Worm (Caenorhabditis elegans) whole organism, mixed stage, embryonic: Measurements from ENCODE around the gene F56C9.6.
A peak's percentile ranks its signal among the peaks of the same experiment; 100 is the strongest.

ENCODE experiments used
- bed-3 ChIP-seq: fragments of 200-800 bp; sonication (Bioruptor generic); optimal IDR thresholded peaks from 3 replicates; lab custom pipeline; 2018; ENCODE audit warnings: mild to moderate bottlenecking, missing genetic modification characterization, moderate library complexity, missing compliant biosample characterization
- blmp-1 ChIP-seq: fragments of 150-350 bp; optimal IDR thresholded peaks from 2 replicates; lab custom pipeline; 2014; ENCODE audit warnings: missing biosample characterization, missing genetic modification characterization
- ceh-39 ChIP-seq: fragments of 150-350 bp; optimal IDR thresholded peaks from 2 replicates; lab custom pipeline; 2014; ENCODE audit warnings: missing biosample characterization, missing genetic modification characterization
- ceh-83 ChIP-seq: fragments of 200-800 bp; sonication (Bioruptor generic); optimal IDR thresholded peaks from 2 replicates; lab custom pipeline; 2018; ENCODE audit warnings: mild to moderate bottlenecking, missing genetic modification characterization, missing compliant biosample characterization
- ces-1 ChIP-seq: fragments of 150-350 bp; optimal IDR thresholded peaks from 2 replicates; lab custom pipeline; 2014; ENCODE audit warnings: missing biosample characterization, missing genetic modification reagents, missing genetic modification characterization
- drap-1 ChIP-seq: fragments of 200-800 bp; sonication (Bioruptor generic); optimal IDR thresholded peaks from 3 replicates; lab custom pipeline; 2018; ENCODE audit warnings: mild to moderate bottlenecking, missing genetic modification characterization, missing compliant biosample characterization
- elt-1 ChIP-seq: sonication (generic microtip); optimal IDR thresholded peaks from 2 replicates; lab custom pipeline; 2017; ENCODE audit warnings: missing genetic modification characterization, mild to moderate bottlenecking, missing compliant biosample characterization, antibody characterized with exemption, moderate library complexity, borderline replicate concordance; ENCODE audit not compliant: insufficient read depth
- elt-3 ChIP-seq: fragments of 150-350 bp; optimal IDR thresholded peaks from 2 replicates; lab custom pipeline; 2014; ENCODE audit warnings: missing biosample characterization, missing genetic modification characterization
- ham-2 ChIP-seq: fragments of 200-800 bp; sonication (Bioruptor generic); optimal IDR thresholded peaks from 2 replicates; lab custom pipeline; 2018; ENCODE audit warnings: mild to moderate bottlenecking, missing genetic modification characterization, missing compliant biosample characterization
- hlh-1 ChIP-seq: fragments of 150-350 bp; optimal IDR thresholded peaks from 2 replicates; lab custom pipeline; 2014; ENCODE audit warnings: missing biosample characterization, missing genetic modification reagents, missing genetic modification characterization
- lin-32 ChIP-seq: fragments of 200-800 bp; sonication (Bioruptor generic); optimal IDR thresholded peaks from 2 replicates; lab custom pipeline; 2018; ENCODE audit warnings: mild to moderate bottlenecking, missing genetic modification characterization, missing compliant biosample characterization
- lsy-2 ChIP-seq: fragments of 150-350 bp; optimal IDR thresholded peaks from 2 replicates; lab custom pipeline; 2014; ENCODE audit warnings: missing biosample characterization, missing genetic modification characterization
- mab-5 ChIP-seq: fragments of 150-350 bp; optimal IDR thresholded peaks from 2 replicates; lab custom pipeline; 2014; ENCODE audit warnings: missing biosample characterization, missing genetic modification characterization
- mep-1 ChIP-seq: fragments of 150-350 bp; optimal IDR thresholded peaks from 2 replicates; lab custom pipeline; 2017; ENCODE audit warnings: missing biosample characterization, missing genetic modification reagents, missing genetic modification characterization, inconsistent platforms
- mls-2 ChIP-seq: sonication (generic microtip); optimal IDR thresholded peaks from 2 replicates; lab custom pipeline; 2016; ENCODE audit warnings: mild to moderate bottlenecking, missing genetic modification characterization, moderate library complexity, missing compliant biosample characterization
- nhr-12 ChIP-seq: fragments of 150-350 bp; optimal IDR thresholded peaks from 2 replicates; lab custom pipeline; 2014; ENCODE audit warnings: missing biosample characterization, missing genetic modification characterization
- nhr-2 ChIP-seq: fragments of 150-350 bp; optimal IDR thresholded peaks from 2 replicates; lab custom pipeline; 2014; ENCODE audit warnings: missing biosample characterization, missing genetic modification characterization
- nhr-237 ChIP-seq: fragments of 150-350 bp; optimal IDR thresholded peaks from 2 replicates; lab custom pipeline; 2014; ENCODE audit warnings: missing biosample characterization, missing genetic modification characterization
- nhr-28 ChIP-seq: fragments of 150-350 bp; optimal IDR thresholded peaks from 2 replicates; lab custom pipeline; 2014; ENCODE audit warnings: missing biosample characterization, missing genetic modification characterization
- nhr-76 ChIP-seq: sonication (generic microtip); optimal IDR thresholded peaks from 2 replicates; lab custom pipeline; 2017; ENCODE audit warnings: missing biosample characterization, missing genetic modification characterization
- pha-4 ChIP-seq: fragments of 150-350 bp; optimal IDR thresholded peaks from 2 replicates; lab custom pipeline; 2018; ENCODE audit warnings: missing biosample characterization, missing genetic modification reagents, missing genetic modification characterization
- sem-2 ChIP-seq: fragments of 200-800 bp; sonication (Bioruptor generic); optimal IDR thresholded peaks from 2 replicates; lab custom pipeline; 2018; ENCODE audit warnings: mild to moderate bottlenecking, missing genetic modification characterization, missing compliant biosample characterization
- snpc-4 ChIP-seq: fragments of 150-350 bp; optimal IDR thresholded peaks from 2 replicates; lab custom pipeline; 2014; ENCODE audit warnings: missing biosample characterization, missing genetic modification characterization
- sptf-1 ChIP-seq: sonication (generic microtip); optimal IDR thresholded peaks from 2 replicates; lab custom pipeline; 2017; ENCODE audit warnings: mild to moderate bottlenecking, missing genetic modification characterization, moderate library complexity, missing compliant biosample characterization
- tbx-8 ChIP-seq: fragments of 200-800 bp; sonication (Bioruptor generic); optimal IDR thresholded peaks from 2 replicates; lab custom pipeline; 2018; ENCODE audit warnings: mild to moderate bottlenecking, missing genetic modification characterization, moderate library complexity, missing compliant biosample characterization
- unc-120 ChIP-seq: sonication (generic microtip); optimal IDR thresholded peaks from 2 replicates; lab custom pipeline; 2017; ENCODE audit warnings: missing genetic modification characterization, missing compliant biosample characterization; ENCODE audit not compliant: poor library complexity, severe bottlenecking
- unc-62 ChIP-seq: fragments of 150-350 bp; optimal IDR thresholded peaks from 2 replicates; lab custom pipeline; 2014; ENCODE audit warnings: missing biosample characterization, missing genetic modification reagents, missing genetic modification characterization
- ztf-11 ChIP-seq: fragments of 150-350 bp; optimal IDR thresholded peaks from 2 replicates; lab custom pipeline; 2014; ENCODE audit warnings: missing biosample characterization, missing genetic modification characterization

Gene F56C9.6

DNA sequence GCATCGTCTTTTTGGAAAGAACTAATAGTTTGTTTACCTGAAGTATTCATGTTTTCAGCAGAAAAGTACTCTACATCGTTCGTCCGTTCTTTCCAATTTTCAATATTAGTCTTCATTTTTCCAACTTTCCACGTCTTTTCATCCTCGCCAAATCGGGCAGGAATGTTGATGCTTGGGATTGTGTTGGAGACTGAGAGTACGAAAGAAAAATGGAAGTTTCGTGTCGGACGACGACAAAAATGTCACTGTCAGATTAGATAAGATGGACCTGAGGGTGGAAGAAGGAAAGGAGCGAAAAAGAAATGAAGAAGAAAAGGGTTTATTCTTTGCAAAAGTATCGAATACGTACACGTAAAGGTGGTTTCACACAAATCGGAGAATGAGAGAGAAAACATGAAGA lies 12.5 kb downstream of the F56C9.6 start:
- TF ChIP-seq mls-2 (no peak), mep-1 (tag; lab: Kevin White, UChicago) (no peak), lin-32 (GFP tag; lab: Kevin White, UChicago) (no peak), elt-1 (tag; lab: Kevin White, UChicago) (no peak), lsy-2 (tag; lab: Kevin White, UChicago) (no peak), elt-3 (no peak), ham-2 (GFP tag; lab: Kevin White, UChicago) (no peak), tbx-8 (GFP tag; lab: Kevin White, UChicago) (no peak), sptf-1 (no peak), unc-120 (no peak), nhr-237 (tag; lab: Kevin White, UChicago) (no peak), sem-2 (GFP tag; lab: Kevin White, UChicago) (no peak), hlh-1 (no peak), nhr-28 (no peak), drap-1 (GFP tag; lab: Kevin White, UChicago) (no peak), bed-3 (GFP tag; lab: Kevin White, UChicago) (no peak), unc-62 (no peak), ztf-11 (no peak), mab-5 (no peak), ceh-39 (no peak)

ce11 chrIII:7297045-7297680 lies 13.4 kb downstream of the F56C9.6 start:
- TF ChIP-seq ceh-39, result no peak

- TF ChIP-seq tbx-8 (GFP tag; lab: Kevin White, UChicago), result no peak
Observed at ce11 chrIII:7296092-7296668, 14.4 kb downstream of the F56C9.6 start.

DNA sequence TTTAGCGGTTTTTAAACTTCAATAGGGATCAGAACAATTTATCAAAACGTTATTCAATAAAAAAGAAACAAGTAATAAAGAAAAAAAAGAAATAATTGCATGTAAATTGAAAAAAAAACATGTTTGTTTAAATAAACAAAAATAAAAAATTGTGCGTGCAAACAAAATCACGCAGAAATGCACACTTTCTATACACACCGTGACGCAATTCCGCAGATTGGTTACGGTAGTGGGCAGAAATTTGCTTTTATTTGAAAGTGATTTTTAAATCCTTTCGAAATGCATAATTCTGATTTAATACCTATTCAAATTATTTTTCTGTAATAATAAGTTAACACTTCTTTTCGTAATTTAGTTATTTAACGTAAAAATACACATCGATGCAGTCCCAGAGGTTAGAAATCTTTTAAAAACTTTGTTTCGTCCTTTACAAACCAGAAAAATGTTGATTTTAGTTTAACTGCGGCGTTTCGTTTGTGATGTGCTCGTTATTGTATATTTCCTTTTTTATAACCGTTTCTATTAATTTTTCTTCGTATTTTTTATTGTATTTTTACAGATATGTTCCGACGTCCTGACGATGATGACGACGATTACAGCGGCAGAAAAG lies 17.4 kb downstream of the F56C9.6 start, which contains the start of gene cwf-19L2:
Gene cwf-19L2, plus strand, starts transcription at position 560 of the 610 bp plus-strand sequence.
- TF ChIP-seq nhr-237 (tag; lab: Kevin White, UChicago) (no peak), unc-120 (no peak), lsy-2 (tag; lab: Kevin White, UChicago) (peak; percentile 89)

- no peak for TF ChIP-seq sptf-1
- peak; percentile 59 for TF ChIP-seq blmp-1 (tag; lab: Kevin White, UChicago)
Observed at ce11 chrIII:7292569-7292968, 18.0 kb downstream of the F56C9.6 start.

- TF ChIP-seq ces-1 (GFP tag; lab: Kevin White, UChicago) (peak; percentile 70), ceh-39 (no peak), elt-3 (no peak)
- TF ChIP-seq, all 35 proteins: peak for 1
Observed at ce11 chrIII:7291216-7291615, 19.4 kb downstream of the F56C9.6 start.

ce11 chrIII:7290462-7290861 lies 20.1 kb downstream of the F56C9.6 start, which contains the start of gene algn-11:
TSS of gene algn-11 (minus strand) at chrIII:7290562.
- TF ChIP-seq lin-32 (GFP tag; lab: Kevin White, UChicago), result no peak
- no peak for TF ChIP-seq ztf-11
- no peak for TF ChIP-seq nhr-12
- no peak for TF ChIP-seq nhr-2 (tag; lab: Kevin White, UChicago)
- TF ChIP-seq mep-1 (tag; lab: Kevin White, UChicago), result no peak
- TF ChIP-seq nhr-76 (tag; lab: Kevin White, UChicago), result no peak
- TF ChIP-seq ceh-83, result no peak
- TF ChIP-seq sptf-1, result no peak
- TF ChIP-seq mls-2, result no peak
- TF ChIP-seq ham-2 (GFP tag; lab: Kevin White, UChicago), result no peak
- TF ChIP-seq pha-4 (tag; lab: Kevin White, UChicago), result no peak
- TF ChIP-seq nhr-237 (tag; lab: Kevin White, UChicago), result no peak
- no peak for TF ChIP-seq snpc-4
- no peak for TF ChIP-seq elt-3
- TF ChIP-seq tbx-8 (GFP tag; lab: Kevin White, UChicago), result no peak
- TF ChIP-seq sem-2 (GFP tag; lab: Kevin White, UChicago), result no peak
